Worm (Caenorhabditis elegans) whole organism, late embryonic: ENCODE measurements around the gene srz-56.

Experiments used
- F13H6.1 ChIP-seq: sonication (generic microtip); optimal IDR thresholded peaks from 2 replicates; lab custom pipeline; 2016; ENCODE audit warnings: missing genetic modification characterization, missing compliant biosample characterization
- T23F11.4 ChIP-seq: fragments of 200-800 bp; sonication (Bioruptor generic); optimal IDR thresholded peaks from 2 replicates; lab custom pipeline; 2018; ENCODE audit warnings: mild to moderate bottlenecking, missing genetic modification characterization, missing compliant biosample characterization
- Y22D7AL.16 ChIP-seq: sonication (generic microtip); optimal IDR thresholded peaks from 2 replicates; lab custom pipeline; 2016; ENCODE audit warnings: missing genetic modification characterization, missing compliant biosample characterization
- ahr-1 ChIP-seq: sonication (generic microtip); optimal IDR thresholded peaks from 2 replicates; lab custom pipeline; 2016; ENCODE audit warnings: missing genetic modification characterization, missing compliant biosample characterization
- ama-1 ChIP-seq: fragments of 150-350 bp; optimal IDR thresholded peaks from 2 replicates; lab custom pipeline; 2014
- ceh-18 ChIP-seq: sonication (generic microtip); optimal IDR thresholded peaks from 2 replicates; lab custom pipeline; 2016; ENCODE audit warnings: missing genetic modification characterization, missing compliant biosample characterization
- ceh-19 ChIP-seq: fragments of 200-800 bp; sonication (Bioruptor generic); optimal IDR thresholded peaks from 2 replicates; lab custom pipeline; 2018; ENCODE audit warnings: mild to moderate bottlenecking, missing genetic modification characterization, missing compliant biosample characterization
- ceh-2 ChIP-seq: sonication (generic microtip); optimal IDR thresholded peaks from 2 replicates; lab custom pipeline; 2016; ENCODE audit warnings: missing genotype, missing genetic modification characterization, missing compliant biosample characterization
- ceh-22 ChIP-seq: sonication (generic microtip); optimal IDR thresholded peaks from 2 replicates; lab custom pipeline; 2017; ENCODE audit warnings: missing biosample characterization, missing genetic modification characterization
- ceh-24 ChIP-seq: sonication (generic microtip); optimal IDR thresholded peaks from 2 replicates; lab custom pipeline; 2016; ENCODE audit warnings: mild to moderate bottlenecking, missing genetic modification characterization, missing compliant biosample characterization
- ceh-30 ChIP-seq: fragments of 150-350 bp; optimal IDR thresholded peaks from 2 replicates; lab custom pipeline; 2014; ENCODE audit warnings: missing biosample characterization, missing genetic modification characterization
- ceh-31 ChIP-seq: sonication (generic microtip); optimal IDR thresholded peaks from 2 replicates; lab custom pipeline; 2016; ENCODE audit warnings: missing genetic modification characterization, missing compliant biosample characterization
- ceh-45 ChIP-seq: fragments of 200-800 bp; sonication (Bioruptor generic); IDR thresholded peaks from 2 replicates; pipeline ENCODE4 v1.3.6; 2022; ENCODE audit warnings: missing genetic modification reagents, missing genetic modification characterization, missing compliant biosample characterization
- ceh-48 ChIP-seq: sonication (generic microtip); optimal IDR thresholded peaks from 2 replicates; lab custom pipeline; 2016; ENCODE audit warnings: missing genetic modification characterization, inconsistent platforms, missing compliant biosample characterization
- ceh-6 ChIP-seq: fragments of 200-800 bp; sonication (Bioruptor generic); optimal IDR thresholded peaks from 2 replicates; lab custom pipeline; 2018; ENCODE audit warnings: mild to moderate bottlenecking, missing genetic modification characterization, missing compliant biosample characterization
- ceh-9 ChIP-seq: sonication (generic microtip); optimal IDR thresholded peaks from 2 replicates; lab custom pipeline; 2016; ENCODE audit warnings: mild to moderate bottlenecking, missing genetic modification characterization, inconsistent platforms, missing compliant biosample characterization
- che-1 ChIP-seq: sonication (generic microtip); optimal IDR thresholded peaks from 2 replicates; lab custom pipeline; 2016; ENCODE audit warnings: mild to moderate bottlenecking, missing genetic modification characterization, missing compliant biosample characterization
- elt-2 ChIP-seq: sonication (generic microtip); optimal IDR thresholded peaks from 2 replicates; lab custom pipeline; 2016; ENCODE audit warnings: missing genetic modification reagents, missing genetic modification characterization, missing compliant biosample characterization
- elt-4 ChIP-seq: sonication (generic microtip); optimal IDR thresholded peaks from 2 replicates; lab custom pipeline; 2016; ENCODE audit warnings: missing genetic modification characterization, missing compliant biosample characterization
- eyg-1 ChIP-seq: sonication (generic microtip); optimal IDR thresholded peaks from 2 replicates; lab custom pipeline; 2016; ENCODE audit warnings: missing genotype, missing genetic modification characterization, missing compliant biosample characterization
- gmeb-2 ChIP-seq: sonication (generic microtip); optimal IDR thresholded peaks from 2 replicates; lab custom pipeline; 2016; ENCODE audit warnings: missing genetic modification characterization, inconsistent platforms, missing compliant biosample characterization
- hlh-13 ChIP-seq: fragments of 200-800 bp; sonication (Bioruptor generic); optimal IDR thresholded peaks from 2 replicates; lab custom pipeline; 2018; ENCODE audit warnings: mild to moderate bottlenecking, missing genetic modification characterization, missing compliant biosample characterization
- hlh-8 ChIP-seq: sonication (generic microtip); optimal IDR thresholded peaks from 2 replicates; lab custom pipeline; 2016; ENCODE audit warnings: missing genotype, missing genetic modification characterization, missing compliant biosample characterization
- lim-6 ChIP-seq: sonication (generic microtip); optimal IDR thresholded peaks from 2 replicates; lab custom pipeline; 2016; ENCODE audit warnings: missing genetic modification characterization, missing compliant biosample characterization
- madf-2 ChIP-seq: sonication (generic microtip); optimal IDR thresholded peaks from 2 replicates; lab custom pipeline; 2017; ENCODE audit warnings: missing genetic modification characterization, missing compliant biosample characterization
- mec-3 ChIP-seq: sonication (generic microtip); optimal IDR thresholded peaks from 2 replicates; lab custom pipeline; 2016; ENCODE audit warnings: borderline replicate concordance, missing genetic modification characterization, missing compliant biosample characterization
- nhr-232 ChIP-seq: sonication (generic microtip); optimal IDR thresholded peaks from 2 replicates; lab custom pipeline; 2016; ENCODE audit warnings: missing genetic modification characterization, missing compliant biosample characterization
- npax-4 ChIP-seq: sonication (generic microtip); optimal IDR thresholded peaks from 2 replicates; lab custom pipeline; 2016; ENCODE audit warnings: missing genetic modification characterization, missing compliant biosample characterization
- pag-3 ChIP-seq: sonication (generic microtip); optimal IDR thresholded peaks from 2 replicates; lab custom pipeline; 2016; ENCODE audit warnings: missing compliant biosample characterization, missing genetic modification characterization, borderline replicate concordance
- pat-9 ChIP-seq: fragments of 200-800 bp; sonication (Bioruptor generic); optimal IDR thresholded peaks from 2 replicates; lab custom pipeline; 2018; ENCODE audit warnings: mild to moderate bottlenecking, missing genetic modification characterization, moderate library complexity, missing compliant biosample characterization
- pha-2 ChIP-seq: sonication (generic microtip); optimal IDR thresholded peaks from 2 replicates; lab custom pipeline; 2017; ENCODE audit warnings: mild to moderate bottlenecking, missing genetic modification characterization, missing compliant biosample characterization
- pqm-1 ChIP-seq: sonication (generic microtip); optimal IDR thresholded peaks from 2 replicates; lab custom pipeline; 2016; ENCODE audit warnings: missing genetic modification characterization, missing compliant biosample characterization
- sdc-2 ChIP-seq: sonication (generic microtip); optimal IDR thresholded peaks from 2 replicates; lab custom pipeline; 2016; ENCODE audit warnings: missing genotype, missing genetic modification characterization, missing compliant biosample characterization
- sox-2 ChIP-seq: fragments of 200-800 bp; sonication (Bioruptor generic); IDR thresholded peaks from 2 replicates; pipeline ENCODE4 v1.3.6; 2022; ENCODE audit warnings: missing genetic modification reagents, missing genetic modification characterization, missing compliant biosample characterization
- ttx-3 ChIP-seq: sonication (generic microtip); optimal IDR thresholded peaks from 2 replicates; lab custom pipeline; 2016; ENCODE audit warnings: missing genetic modification reagents, missing genetic modification characterization, missing compliant biosample characterization
- unc-3 ChIP-seq, 2 experiments: fragments of 200-800 bp in 1 of 2; sonication (Bioruptor generic) in 1 of 2; sonication (generic microtip) in 1 of 2; conservative IDR thresholded peaks in 1 of 2; optimal IDR thresholded peaks in 1 of 2; 2 replicates each; pipeline versions ENCODE4 v1.3.6 to Lab custom; 2016 to 2022; ENCODE audit warnings: missing compliant biosample characterization in 2 of 2, missing genetic modification characterization in 2 of 2, missing genetic modification reagents in 1 of 2
- unc-42 ChIP-seq: sonication (generic microtip); optimal IDR thresholded peaks from 2 replicates; lab custom pipeline; 2016; ENCODE audit warnings: missing genotype, missing genetic modification characterization, missing compliant biosample characterization
- unc-55 ChIP-seq: sonication (generic microtip); optimal IDR thresholded peaks from 2 replicates; lab custom pipeline; 2017; ENCODE audit warnings: missing biosample characterization, missing genetic modification reagents, missing genetic modification characterization
- unc-86 ChIP-seq: sonication (generic microtip); optimal IDR thresholded peaks from 2 replicates; lab custom pipeline; 2016; ENCODE audit warnings: missing genetic modification characterization, missing compliant biosample characterization
- zip-5 ChIP-seq: sonication (generic microtip); optimal IDR thresholded peaks from 2 replicates; lab custom pipeline; 2016; ENCODE audit warnings: missing genetic modification characterization, missing compliant biosample characterization
- ztf-16 ChIP-seq: sonication (generic microtip); optimal IDR thresholded peaks from 2 replicates; lab custom pipeline; 2017; ENCODE audit warnings: missing genetic modification characterization, missing compliant biosample characterization

Gene srz-56

ce11 chrIII:2240471-2240870 lies at the start of gene srz-56:
TSS of gene srz-56 (plus strand) at chrIII:2240771.
- TF ChIP-seq eyg-1 (no peak), unc-3 (GFP tag; conservative IDR thresholded peaks at IDR 0.05; lab: Robert Waterston, UW) (no peak), unc-3 (tag; optimal IDR thresholded peaks at IDR 0.05; lab: Kevin White, UChicago) (no peak), sox-2 (GFP tag; lab: Robert Waterston, UW) (no peak), gmeb-2 (no peak), ztf-16 (tag; lab: Kevin White, UChicago) (no peak), che-1 (tag; lab: Kevin White, UChicago) (no peak), T23F11.4 (GFP tag; lab: Kevin White, UChicago) (no peak), pag-3 (tag; lab: Kevin White, UChicago) (no peak), pat-9 (no peak), Y22D7AL.16 (no peak), pha-2 (tag; lab: Kevin White, UChicago) (no peak), ceh-48 (tag; lab: Kevin White, UChicago) (no peak), ahr-1 (tag; lab: Kevin White, UChicago) (no peak), ceh-2 (no peak), ceh-30 (tag; lab: Kevin White, UChicago) (no peak), ceh-6 (GFP tag; lab: Kevin White, UChicago) (no peak)
- TF ChIP-seq, all 69 proteins: peak for 0

ce11 chrIII:2197706-2198105 lies 42.9 kb upstream of the srz-56 start, which contains the start of gene C39B5.6:
TSS of gene C39B5.6 (plus strand) at chrIII:2198006.
- no peak for TF ChIP-seq madf-2 (tag; lab: Kevin White, UChicago)
- no peak for TF ChIP-seq pag-3 (tag; lab: Kevin White, UChicago)
- TF ChIP-seq hlh-13 (GFP tag; lab: Kevin White, UChicago), result no peak
- no peak for TF ChIP-seq T23F11.4 (GFP tag; lab: Kevin White, UChicago)
- no peak for TF ChIP-seq nhr-232 (tag; lab: Kevin White, UChicago)
- no peak for TF ChIP-seq ceh-9 (tag; lab: Kevin White, UChicago)
- no peak for TF ChIP-seq unc-55
- TF ChIP-seq ama-1 (lab: Kevin White, UChicago), result no peak
- TF ChIP-seq elt-2 (tag; lab: Kevin White, UChicago), result no peak
- TF ChIP-seq ceh-19 (GFP tag; lab: Kevin White, UChicago), result no peak
- TF ChIP-seq ceh-30 (tag; lab: Kevin White, UChicago), result no peak
- TF ChIP-seq ceh-18 (tag; lab: Kevin White, UChicago), result no peak
- TF ChIP-seq ceh-31, result no peak
- TF ChIP-seq hlh-8 (tag; lab: Kevin White, UChicago), result no peak
- TF ChIP-seq sdc-2 (tag; lab: Kevin White, UChicago), result no peak
- TF ChIP-seq unc-86 (tag; lab: Kevin White, UChicago), result no peak

ce11 chrIII:2205155-2205554 lies 35.4 kb upstream of the srz-56 start:
- TF ChIP-seq ceh-48 (tag; lab: Kevin White, UChicago) (peak; percentile 26), ceh-24 (tag; lab: Kevin White, UChicago) (no peak)
- TF ChIP-seq, all 69 proteins: peak for 1

DNA sequence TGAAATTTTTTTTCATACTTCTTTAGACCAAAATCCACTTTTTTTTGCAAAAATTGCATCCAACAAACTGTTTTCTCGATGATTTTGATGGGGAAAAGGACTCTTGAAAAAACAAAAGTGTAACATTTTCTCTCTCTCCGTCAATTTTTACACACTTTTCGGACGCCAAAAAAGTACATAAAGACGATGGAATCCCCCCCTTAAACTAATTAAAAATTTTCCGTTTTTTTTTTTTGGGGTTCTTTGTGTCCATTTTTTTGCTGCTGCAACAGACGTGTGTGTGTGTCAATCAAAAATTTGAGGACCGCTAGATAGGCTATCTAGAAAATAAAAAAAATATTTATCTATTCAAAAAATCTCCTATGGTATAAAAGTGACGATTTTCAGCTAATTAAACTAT lies 32.7 kb upstream of the srz-56 start, which contains the start of gene C39B5.5:
C39B5.5 (plus strand) TSS at position 301 of the 400 bp plus-strand sequence.
- TF ChIP-seq unc-86 (tag; lab: Kevin White, UChicago) (no peak), lim-6 (tag; lab: Kevin White, UChicago) (no peak), mec-3 (tag; lab: Kevin White, UChicago) (no peak), zip-5 (no peak), F13H6.1 (tag; lab: Kevin White, UChicago) (no peak), npax-4 (tag; lab: Kevin White, UChicago) (no peak), nhr-232 (tag; lab: Kevin White, UChicago) (no peak), ttx-3 (tag; lab: Kevin White, UChicago) (no peak), ceh-6 (GFP tag; lab: Kevin White, UChicago) (no peak), elt-4 (no peak), ceh-45 (GFP tag; lab: Robert Waterston, UW) (no peak), Y22D7AL.16 (no peak), unc-42 (tag; lab: Kevin White, UChicago) (no peak), T23F11.4 (GFP tag; lab: Kevin White, UChicago) (no peak), unc-55 (no peak), ceh-22 (no peak), ceh-31 (no peak), pqm-1 (tag; lab: Kevin White, UChicago) (no peak)
